Worm (Caenorhabditis elegans) whole organism, L1 larva: ENCODE measurements around the gene C42D8.1.
A peak's percentile ranks its signal among the peaks of the same experiment; 100 is the strongest.

ENCODE experiments used
- C16A3.4 ChIP-seq: fragments of 150-350 bp; optimal IDR thresholded peaks from 2 replicates; lab custom pipeline; 2014; ENCODE audit warnings: missing biosample characterization, missing genetic modification characterization
- F16B12.6 ChIP-seq: fragments of 150-350 bp; optimal IDR thresholded peaks from 2 replicates; lab custom pipeline; 2014; ENCODE audit warnings: missing biosample characterization, missing genetic modification characterization
- blmp-1 ChIP-seq: fragments of 150-350 bp; optimal IDR thresholded peaks from 2 replicates; lab custom pipeline; 2014; ENCODE audit warnings: missing biosample characterization, missing genetic modification characterization
- ceh-63 ChIP-seq: fragments of 200-800 bp; sonication (Bioruptor generic); optimal IDR thresholded peaks from 2 replicates; lab custom pipeline; 2018; ENCODE audit warnings: mild to moderate bottlenecking, missing genetic modification characterization, missing compliant biosample characterization
- ceh-8 ChIP-seq: fragments of 200-800 bp; sonication (Bioruptor generic); optimal IDR thresholded peaks from 2 replicates; lab custom pipeline; 2018; ENCODE audit warnings: mild to moderate bottlenecking, missing genetic modification characterization, moderate library complexity, missing compliant biosample characterization
- ceh-88 ChIP-seq: fragments of 200-800 bp; sonication (Bioruptor generic); IDR thresholded peaks from 2 replicates; pipeline ENCODE4 v1.3.6; 2022; ENCODE audit warnings: missing genetic modification characterization, missing compliant biosample characterization
- ces-1 ChIP-seq: fragments of 150-350 bp; optimal IDR thresholded peaks from 2 replicates; lab custom pipeline; 2014; ENCODE audit warnings: missing biosample characterization, missing genetic modification reagents, missing genetic modification characterization
- efl-1 ChIP-seq, 4 experiments: fragments of 150-350 bp; optimal IDR thresholded peaks in 3 of 4; peaks in 1 of 4; 1 replicate in 1 of 4; 2 replicates in 3 of 4; lab custom pipeline; 2014; ENCODE audit warnings: missing biosample characterization in 2 of 4, missing genetic modification characterization in 2 of 4, missing genetic modification reagents in 2 of 4
- efl-3 ChIP-seq: fragments of 200-800 bp; sonication (Bioruptor generic); optimal IDR thresholded peaks from 2 replicates; lab custom pipeline; 2018; ENCODE audit warnings: mild to moderate bottlenecking, missing genetic modification characterization, missing compliant biosample characterization
- egl-13 ChIP-seq: sonication (generic microtip); optimal IDR thresholded peaks from 2 replicates; lab custom pipeline; 2016; ENCODE audit warnings: missing genotype, missing genetic modification reagents, missing genetic modification characterization, missing compliant biosample characterization
- elt-2 ChIP-seq: sonication (generic microtip); optimal IDR thresholded peaks from 2 replicates; lab custom pipeline; 2016; ENCODE audit warnings: missing genetic modification characterization, mild to moderate bottlenecking, inconsistent platforms, missing compliant biosample characterization, missing genetic modification reagents
- ets-5 ChIP-seq: fragments of 200-800 bp; sonication (Bioruptor generic); IDR thresholded peaks from 2 replicates; pipeline ENCODE4 v1.3.6; 2022; ENCODE audit warnings: missing genetic modification characterization, missing compliant biosample characterization
- fkh-10 ChIP-seq: sonication (generic microtip); optimal IDR thresholded peaks from 2 replicates; lab custom pipeline; 2017; ENCODE audit warnings: missing biosample characterization, missing genetic modification reagents, missing genetic modification characterization
- fkh-4 ChIP-seq: sonication (generic microtip); optimal IDR thresholded peaks from 2 replicates; lab custom pipeline; 2016; ENCODE audit warnings: missing compliant biosample characterization, missing genetic modification characterization, borderline replicate concordance
- fos-1 ChIP-seq: fragments of 150-350 bp; optimal IDR thresholded peaks from 2 replicates; lab custom pipeline; 2014; ENCODE audit warnings: missing biosample characterization, missing genetic modification characterization
- grh-1 ChIP-seq: fragments of 200-800 bp; sonication (Bioruptor generic); IDR thresholded peaks from 2 replicates; pipeline ENCODE4 v1.3.6; 2022; ENCODE audit warnings: missing genetic modification reagents, missing genetic modification characterization, missing compliant biosample characterization
- hlh-4 ChIP-seq: sonication (generic microtip); optimal IDR thresholded peaks from 2 replicates; lab custom pipeline; 2016; ENCODE audit warnings: mild to moderate bottlenecking, missing genetic modification characterization, missing compliant biosample characterization
- hpl-2 ChIP-seq: fragments of 150-350 bp; optimal IDR thresholded peaks from 2 replicates; lab custom pipeline; 2014; ENCODE audit warnings: missing biosample characterization, missing genetic modification reagents, missing genetic modification characterization
- isw-1 ChIP-seq: fragments of 200-800 bp; sonication (Bioruptor generic); IDR thresholded peaks from 2 replicates; pipeline ENCODE4 v1.3.6; 2022; ENCODE audit warnings: missing genetic modification characterization, missing compliant biosample characterization
- jun-1 ChIP-seq: fragments of 150-350 bp; optimal IDR thresholded peaks from 2 replicates; lab custom pipeline; 2014; ENCODE audit warnings: missing biosample characterization, missing genetic modification reagents, missing genetic modification characterization
- lin-13 ChIP-seq: fragments of 150-350 bp; optimal IDR thresholded peaks from 2 replicates; lab custom pipeline; 2014; ENCODE audit warnings: missing biosample characterization, missing genetic modification reagents, missing genetic modification characterization
- lin-14 ChIP-seq: fragments of 200-800 bp; sonication (Bioruptor generic); optimal IDR thresholded peaks from 2 replicates; lab custom pipeline; 2018; ENCODE audit warnings: mild to moderate bottlenecking, missing genetic modification characterization, moderate library complexity, missing compliant biosample characterization
- lin-35 ChIP-seq, 2 experiments: fragments of 150-350 bp; optimal IDR thresholded peaks; 2 replicates each; lab custom pipeline; 2014; ENCODE audit warnings: missing biosample characterization in 2 of 2, missing genetic modification characterization in 2 of 2, missing genetic modification reagents in 2 of 2
- lin-39 ChIP-seq: fragments of 150-350 bp; optimal IDR thresholded peaks from 2 replicates; lab custom pipeline; 2014; ENCODE audit warnings: missing biosample characterization, missing genetic modification reagents, missing genetic modification characterization
- lsy-2 ChIP-seq, 2 experiments: fragments of 150-350 bp; optimal IDR thresholded peaks; 2 replicates each; lab custom pipeline; 2014; ENCODE audit warnings: missing biosample characterization in 2 of 2, missing genetic modification characterization in 2 of 2
- mab-9 ChIP-seq: fragments of 200-800 bp; sonication (Bioruptor generic); IDR thresholded peaks from 2 replicates; pipeline ENCODE4 v1.3.6; 2022; ENCODE audit warnings: missing genetic modification reagents, missing genetic modification characterization, missing compliant biosample characterization
- mdl-1 ChIP-seq, 2 experiments: fragments of 150-350 bp; optimal IDR thresholded peaks; 2 replicates each; lab custom pipeline; 2014 to 2017; ENCODE audit warnings: missing biosample characterization in 2 of 2, missing genetic modification characterization in 2 of 2, inconsistent platforms in 1 of 2
- mef-2 ChIP-seq: fragments of 150-350 bp; optimal IDR thresholded peaks from 2 replicates; lab custom pipeline; 2014; ENCODE audit warnings: missing biosample characterization, missing genetic modification characterization
- nhr-11 ChIP-seq: fragments of 150-350 bp; optimal IDR thresholded peaks from 2 replicates; lab custom pipeline; 2014; ENCODE audit warnings: missing biosample characterization, missing genetic modification characterization
- nhr-12 ChIP-seq: sonication (generic microtip); optimal IDR thresholded peaks from 2 replicates; lab custom pipeline; 2017; ENCODE audit warnings: missing biosample characterization, missing genetic modification characterization
- nhr-19 ChIP-seq: fragments of 200-800 bp; sonication (Bioruptor generic); conservative IDR thresholded peaks from 2 replicates; pipeline ENCODE4 v1.3.6; 2022; ENCODE audit warnings: missing genetic modification characterization, missing compliant biosample characterization
- nhr-28 ChIP-seq: fragments of 150-350 bp; optimal IDR thresholded peaks from 2 replicates; lab custom pipeline; 2014; ENCODE audit warnings: missing biosample characterization, missing genetic modification characterization
- nhr-71 ChIP-seq: sonication (generic microtip); optimal IDR thresholded peaks from 2 replicates; lab custom pipeline; 2016; ENCODE audit warnings: mild to moderate bottlenecking, missing genetic modification characterization, moderate library complexity, missing compliant biosample characterization
- nhr-77 ChIP-seq: fragments of 150-350 bp; optimal IDR thresholded peaks from 2 replicates; lab custom pipeline; 2014; ENCODE audit warnings: missing biosample characterization, missing genetic modification characterization
- rnt-1 ChIP-seq: sonication (generic microtip); optimal IDR thresholded peaks from 2 replicates; lab custom pipeline; 2016; ENCODE audit warnings: mild to moderate bottlenecking, missing genetic modification characterization, moderate library complexity, missing compliant biosample characterization
- skn-1 ChIP-seq: fragments of 150-350 bp; optimal IDR thresholded peaks from 2 replicates; lab custom pipeline; 2014; ENCODE audit warnings: missing biosample characterization, missing genetic modification characterization
- snpc-4 ChIP-seq: fragments of 150-350 bp; optimal IDR thresholded peaks from 2 replicates; lab custom pipeline; 2014; ENCODE audit warnings: missing biosample characterization, missing genetic modification characterization
- sox-4 ChIP-seq: sonication (generic microtip); optimal IDR thresholded peaks from 2 replicates; lab custom pipeline; 2016; ENCODE audit warnings: missing genetic modification characterization, missing compliant biosample characterization
- sup-37 ChIP-seq: fragments of 200-800 bp; sonication (Bioruptor generic); optimal IDR thresholded peaks from 2 replicates; lab custom pipeline; 2018; ENCODE audit warnings: mild to moderate bottlenecking, missing genetic modification characterization, missing compliant biosample characterization
- tbx-2 ChIP-seq: sonication (generic microtip); optimal IDR thresholded peaks from 2 replicates; lab custom pipeline; 2016; ENCODE audit warnings: missing genetic modification characterization, missing compliant biosample characterization
- unc-130 ChIP-seq: fragments of 150-350 bp; optimal IDR thresholded peaks from 2 replicates; lab custom pipeline; 2017; ENCODE audit warnings: missing biosample characterization, missing genetic modification characterization, inconsistent platforms
- unc-62 ChIP-seq: fragments of 150-350 bp; optimal IDR thresholded peaks from 2 replicates; lab custom pipeline; 2014; ENCODE audit warnings: missing biosample characterization, missing genetic modification reagents, missing genetic modification characterization
- unc-86 ChIP-seq: sonication (generic microtip); optimal IDR thresholded peaks from 2 replicates; lab custom pipeline; 2016; ENCODE audit warnings: missing genetic modification characterization, missing compliant biosample characterization
- unc-98 ChIP-seq: fragments of 200-800 bp; sonication (Bioruptor generic); IDR thresholded peaks from 2 replicates; pipeline ENCODE4 v1.3.6; 2022; ENCODE audit warnings: missing genetic modification characterization, missing compliant biosample characterization
- ztf-11 ChIP-seq, 2 experiments: sonication (generic microtip); optimal IDR thresholded peaks; 2 replicates each; lab custom pipeline; 2016 to 2017; ENCODE audit warnings: missing genetic modification characterization in 2 of 2, missing biosample characterization in 1 of 2, missing compliant biosample characterization in 1 of 2

The C42D8.1 gene

DNA sequence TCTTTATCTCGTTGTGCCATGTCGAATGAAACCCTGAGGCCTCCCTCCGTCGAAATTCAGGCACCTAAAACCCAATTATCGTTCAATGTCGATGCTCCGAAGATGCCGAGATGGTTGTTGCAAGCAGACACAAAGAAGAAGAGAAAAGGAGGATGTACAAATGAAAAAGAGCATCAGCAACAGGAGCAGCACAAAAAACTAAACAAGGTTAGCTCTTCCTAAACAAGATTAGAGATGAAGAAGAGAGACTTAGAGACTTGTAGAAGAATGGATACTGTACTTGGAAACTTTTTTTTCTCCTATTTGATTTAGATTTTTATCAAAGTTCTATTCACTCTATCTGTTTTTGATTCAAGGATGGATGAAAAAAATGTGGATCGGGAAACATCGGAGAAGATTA lies 8.3 kb downstream of the C42D8.1 start:
- no peak for TF ChIP-seq unc-86 (tag; lab: Kevin White, UChicago)
- no peak for TF ChIP-seq unc-98 (GFP tag; lab: Robert Waterston, UW)
- TF ChIP-seq skn-1 (tag; lab: Kevin White, UChicago): no peak
- TF ChIP-seq elt-2 (tag; lab: Kevin White, UChicago): no peak
- TF ChIP-seq grh-1 (GFP tag; lab: Robert Waterston, UW): no peak
- peak; percentile 93 for TF ChIP-seq fkh-10 (GFP tag; lab: Kevin White, UChicago)
- TF ChIP-seq fkh-4 (tag; lab: Kevin White, UChicago): no peak
- no peak for TF ChIP-seq mef-2
- peak; percentile 41 for TF ChIP-seq tbx-2 (tag; lab: Kevin White, UChicago)
- no peak for TF ChIP-seq blmp-1 (tag; lab: Kevin White, UChicago)
- TF ChIP-seq ztf-11 (tag; optimal IDR thresholded peaks at IDR 0.05; lab: Kevin White, UChicago): no peak
- no peak for TF ChIP-seq efl-3 (GFP tag; lab: Kevin White, UChicago)
- TF ChIP-seq egl-13 (tag; lab: Kevin White, UChicago): no peak
- TF ChIP-seq jun-1 (tag; lab: Kevin White, UChicago): no peak
- TF ChIP-seq ceh-63 (GFP tag; lab: Kevin White, UChicago): no peak
- TF ChIP-seq nhr-71 (tag; lab: Kevin White, UChicago): no peak
- no peak for TF ChIP-seq fos-1 (tag; lab: Kevin White, UChicago)
- TF ChIP-seq lin-35 (GFP tag; optimal IDR thresholded peaks at IDR 0.05; lab: Kevin White, UChicago): no peak
- no peak for TF ChIP-seq nhr-19
- no peak for TF ChIP-seq hlh-4
- no peak for TF ChIP-seq F16B12.6 (tag; lab: Kevin White, UChicago)
- no peak for TF ChIP-seq unc-130
- TF ChIP-seq snpc-4 (tag; lab: Kevin White, UChicago): no peak
- no peak for TF ChIP-seq hpl-2
- TF ChIP-seq unc-62: no peak
- no peak for TF ChIP-seq mdl-1 (tag; optimal IDR thresholded peaks at IDR 0.05; lab: Kevin White, UChicago)
- TF ChIP-seq lsy-2 (tag; optimal IDR thresholded peaks at IDR 0.05; lab: Kevin White, UChicago): peak; percentile 11 to 52
- no peak for TF ChIP-seq lin-13 (GFP tag; lab: Kevin White, UChicago)
- no peak for TF ChIP-seq rnt-1 (tag; lab: Kevin White, UChicago)
- TF ChIP-seq C16A3.4 (tag; lab: Kevin White, UChicago): no peak
- no peak for TF ChIP-seq nhr-12
- no peak for TF ChIP-seq sox-4 (tag; lab: Kevin White, UChicago)
- no peak for TF ChIP-seq sup-37 (GFP tag; lab: Kevin White, UChicago)
- no peak for TF ChIP-seq efl-1 (optimal IDR thresholded peaks at IDR 0.05; lab: Kevin White, UChicago)
- no peak for TF ChIP-seq efl-1 (GFP tag; optimal IDR thresholded peaks at IDR 0.05 in 1 of 2; lab: Kevin White, UChicago)
- TF ChIP-seq ceh-88 (GFP tag; lab: Robert Waterston, UW): no peak
- no peak; the same call in 1 of the 2 replicates for TF ChIP-seq isw-1
- no peak for TF ChIP-seq ceh-8 (GFP tag; lab: Kevin White, UChicago)
- no peak for TF ChIP-seq ets-5 (GFP tag; lab: Robert Waterston, UW)
- no peak for TF ChIP-seq nhr-77 (tag; lab: Kevin White, UChicago)
- TF ChIP-seq nhr-28: no peak
- no peak for TF ChIP-seq lin-39
- peak; percentile 81 for TF ChIP-seq lin-14
- no peak for TF ChIP-seq nhr-11
- peak; percentile 94 for TF ChIP-seq ces-1 (GFP tag; lab: Kevin White, UChicago)
- no peak for TF ChIP-seq mab-9 (GFP tag; lab: Robert Waterston, UW)
